Worm (Caenorhabditis elegans): Measurements from ENCODE around the gene gst-13.

The gst-13 gene

ce11 chrII:9197212-9197611 lies 34.0 kb upstream of the gst-13 start, which contains the start of gene let-23:
let-23 (plus strand) TSS chrII:9197512.
- TF ChIP-seq nhr-28 (tag; optimal IDR thresholded peaks at IDR 0.05) (no peak), T20F7.1 (GFP tag; optimal IDR thresholded peaks at IDR 0.05) (no peak), ZK546.5 (tag; optimal IDR thresholded peaks at IDR 0.05) (no peak), tag-97 (GFP tag; IDR thresholded peaks at IDR 0.05) (no peak), mdl-1 (tag; optimal IDR thresholded peaks at IDR 0.05) (no peak), R02D3.7 (tag; optimal IDR thresholded peaks at IDR 0.05) (no peak), nhr-11 (tag; optimal IDR thresholded peaks at IDR 0.05) (no peak), madf-5 (GFP tag; IDR thresholded peaks at IDR 0.05) (no peak), tra-1 (GFP tag; IDR thresholded peaks at IDR 0.05) (no peak), lin-29 (GFP tag; IDR thresholded peaks at IDR 0.05) (no peak)

DNA sequence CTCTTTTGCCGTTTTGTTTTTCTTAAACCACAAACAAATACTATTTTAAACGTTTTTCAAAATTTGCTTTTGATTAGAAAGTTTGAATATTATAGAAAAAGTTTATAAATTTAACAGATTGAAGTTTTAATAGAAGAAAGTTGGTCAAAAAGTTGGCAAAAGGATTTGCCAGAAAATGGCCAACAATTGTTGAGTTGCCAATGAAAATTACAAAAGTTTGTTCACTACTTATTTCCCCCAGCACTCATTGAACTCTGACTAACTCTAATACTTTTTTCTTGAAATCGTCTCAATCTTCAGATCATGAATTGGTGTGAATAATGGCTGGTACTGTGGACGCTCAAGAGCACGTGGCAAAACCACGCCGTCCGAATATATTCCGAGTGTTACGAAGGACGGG lies 21.2 kb upstream of the gst-13 start, which contains the start of gene ZK1067.4:
Gene ZK1067.4, plus strand, starts transcription at position 301 of the 400 bp plus-strand sequence.
- TF ChIP-seq unc-62 (GFP tag; optimal IDR thresholded peaks at IDR 0.05 in 1 of 2) (peak in 1 of 2 experiments; percentile 50), unc-62 (tag; optimal IDR thresholded peaks at IDR 0.05) (no peak), ctbp-1 (GFP tag; IDR thresholded peaks at IDR 0.05) (no peak), zfp-2 (tag; optimal IDR thresholded peaks at IDR 0.05) (no peak)

- TF ChIP-seq mes-2 (tag; optimal IDR thresholded peaks at IDR 0.05; ENCODE audit: poor library complexity, severe bottlenecking) (peak; percentile 82), lin-1 (GFP tag; IDR thresholded peaks at IDR 0.05) (peak; percentile 62), lin-13 (GFP tag; optimal IDR thresholded peaks at IDR 0.05) (peak; percentile 12), lsy-2 (tag; optimal IDR thresholded peaks at IDR 0.05) (peak in 1 of 2 experiments; percentile 68), mxl-2 (GFP tag; conservative IDR thresholded peaks at IDR 0.05) (no peak), arid-1 (GFP tag; conservative IDR thresholded peaks at IDR 0.05) (peak; percentile 69; the same call in 1 of the 2 replicates), hif-1 (tag; optimal IDR thresholded peaks at IDR 0.05) (peak in 1 of 2 experiments; percentile 58), F10B5.3 (tag; optimal IDR thresholded peaks at IDR 0.05) (no peak), dmd-6 (GFP tag; IDR thresholded peaks at IDR 0.05) (peak; percentile 73), mxl-3 (GFP tag; optimal IDR thresholded peaks at IDR 0.05) (no peak), unc-130 (GFP tag; optimal IDR thresholded peaks at IDR 0.05) (peak; percentile 8), dpl-1 (GFP tag; optimal IDR thresholded peaks at IDR 0.05) (peak; percentile 15), spr-3 (GFP tag; optimal IDR thresholded peaks at IDR 0.05) (no peak), nhr-11 (tag; optimal IDR thresholded peaks at IDR 0.05) (no peak), vab-7 (GFP tag; IDR thresholded peaks at IDR 0.05) (peak; percentile 65; the same call in 1 of the 2 replicates), unc-62 (GFP tag; optimal IDR thresholded peaks at IDR 0.05 in 1 of 2) (peak in 1 of 2 experiments; percentile 48), unc-62 (tag; optimal IDR thresholded peaks at IDR 0.05) (no peak), daf-16 (GFP tag; optimal IDR thresholded peaks at IDR 0.05) (peak; percentile 56 to 75), daf-16 (tag; optimal IDR thresholded peaks at IDR 0.05) (peak; percentile 57), jun-1 (tag; optimal IDR thresholded peaks at IDR 0.05) (no peak), rbr-2 (tag; optimal IDR thresholded peaks at IDR 0.05) (peak; percentile 23), F37D6.2 (tag; optimal IDR thresholded peaks at IDR 0.05) (no peak), ceh-44 (GFP tag; IDR thresholded peaks at IDR 0.05) (no peak), nhr-48 (tag; optimal IDR thresholded peaks at IDR 0.05) (peak; percentile 28), madf-9 (GFP tag; conservative IDR thresholded peaks at IDR 0.05) (0 out of 2 replicates have a peak, but pooled peaks have one; percentile 32), hlh-30 (tag; optimal IDR thresholded peaks at IDR 0.05; ENCODE audit: insufficient read depth) (peak; percentile 43), nhr-28 (tag; optimal IDR thresholded peaks at IDR 0.05) (no peak), aha-1 (tag) (peak; percentile 58), snpc-1.2 (GFP tag; IDR thresholded peaks at IDR 0.05) (peak; percentile 60), hlh-11 (tag; optimal IDR thresholded peaks at IDR 0.05) (peak; percentile 67), F26F4.8 (GFP tag; conservative IDR thresholded peaks at IDR 0.05) (no peak), tra-1 (GFP tag; IDR thresholded peaks at IDR 0.05) (peak; percentile 59; the same call in 1 of the 2 replicates), duxl-1 (tag; optimal IDR thresholded peaks at IDR 0.05; ENCODE audit: poor library complexity) (peak; percentile 78), Y48G9A.11 (GFP tag; IDR thresholded peaks at IDR 0.05) (peak; percentile 80), egl-43 (GFP tag; IDR thresholded peaks at IDR 0.05) (peak; percentile 83), spr-1 (tag; optimal IDR thresholded peaks at IDR 0.05) (no peak), nhr-42 (GFP tag; IDR thresholded peaks at IDR 0.05) (0 out of 2 replicates have a peak, but pooled peaks have one; percentile 64)
Measured at ce11 chrII:9211684-9212083, 19.6 kb upstream of the gst-13 start.

All from whole organism, L4 larva.